Worm (Caenorhabditis elegans): ENCODE results near the gene Y39B6A.1.

Y39B6A.1 gene

ce11 chrV:19201190-19201589 is 2.2 kb downstream of the Y39B6A.1 start:
- no peak for TF ChIP-seq ceh-16 (tag; optimal IDR thresholded peaks at IDR 0.05)
- no peak for TF ChIP-seq daf-12 (tag; optimal IDR thresholded peaks at IDR 0.05)
- no peak for TF ChIP-seq ceh-9 (tag; optimal IDR thresholded peaks at IDR 0.05)
- no peak for TF ChIP-seq nhr-76 (tag; optimal IDR thresholded peaks at IDR 0.05)
- TF ChIP-seq snpc-4 (tag; optimal IDR thresholded peaks at IDR 0.05) = no peak
- no peak for TF ChIP-seq nhr-237 (tag; optimal IDR thresholded peaks at IDR 0.05)
- TF ChIP-seq unc-62 (GFP tag; optimal IDR thresholded peaks at IDR 0.05) = no peak
- no peak for TF ChIP-seq fkh-10 (GFP tag; optimal IDR thresholded peaks at IDR 0.05)
- TF ChIP-seq unc-39 (tag; optimal IDR thresholded peaks at IDR 0.05) = no peak
- TF ChIP-seq elt-3 (tag; optimal IDR thresholded peaks at IDR 0.05) = no peak
- no peak for TF ChIP-seq nhr-77 (tag; optimal IDR thresholded peaks at IDR 0.05)
- TF ChIP-seq fos-1 (tag; optimal IDR thresholded peaks at IDR 0.05) = no peak
- no peak for TF ChIP-seq egl-27 (tag; optimal IDR thresholded peaks at IDR 0.05)
- no peak for TF ChIP-seq ceh-28 (tag; optimal IDR thresholded peaks at IDR 0.05)

- TF ChIP-seq nfya-1 (tag; optimal IDR thresholded peaks at IDR 0.05; ENCODE audit: insufficient read depth) (peak; percentile 23), fkh-10 (GFP tag; optimal IDR thresholded peaks at IDR 0.05) (peak; percentile 1), ceh-28 (tag; optimal IDR thresholded peaks at IDR 0.05) (peak; percentile 0), elt-3 (tag; optimal IDR thresholded peaks at IDR 0.05) (no peak), R02D3.7 (tag; optimal IDR thresholded peaks at IDR 0.05) (peak; percentile 97), fkh-2 (tag; optimal IDR thresholded peaks at IDR 0.05) (no peak), elt-2 (tag; optimal IDR thresholded peaks at IDR 0.05) (peak; percentile 25), nhr-77 (tag; optimal IDR thresholded peaks at IDR 0.05) (no peak), nhr-28 (tag; optimal IDR thresholded peaks at IDR 0.05) (no peak), ztf-4 (tag; optimal IDR thresholded peaks at IDR 0.05) (no peak), ztf-11 (tag; optimal IDR thresholded peaks at IDR 0.05) (no peak), mml-1 (tag; optimal IDR thresholded peaks at IDR 0.05) (no peak), lin-15B (tag; optimal IDR thresholded peaks at IDR 0.05) (peak; percentile 74), pqm-1 (tag; optimal IDR thresholded peaks at IDR 0.05) (peak; percentile 8), pha-4 (tag; optimal IDR thresholded peaks at IDR 0.05) (peak; percentile 8)
These were observed 13.3 kb downstream of the Y39B6A.1 start, which contains the start of the genes Y39B6A.3 and pph-5 for ce11 chrV:19189963-19190597. Gene Y39B6A.3, minus strand, starts transcription at chrV:19190013. Gene pph-5, plus strand, starts transcription at chrV:19190547.

ce11 chrV:19181684-19182083 is 21.7 kb downstream of the Y39B6A.1 start:
- TF ChIP-seq ama-1 (optimal IDR thresholded peaks at IDR 0.05) (no peak), pha-4 (tag; optimal IDR thresholded peaks at IDR 0.05) (no peak), ZK546.5 (tag; optimal IDR thresholded peaks at IDR 0.05) (no peak), skn-1 (tag; optimal IDR thresholded peaks at IDR 0.05) (no peak), nhr-237 (tag; optimal IDR thresholded peaks at IDR 0.05) (no peak), ceh-16 (tag; optimal IDR thresholded peaks at IDR 0.05) (no peak), daf-12 (tag; optimal IDR thresholded peaks at IDR 0.05) (no peak), mml-1 (tag; optimal IDR thresholded peaks at IDR 0.05) (no peak), nhr-23 (tag; optimal IDR thresholded peaks at IDR 0.05) (no peak), lin-39 (tag; optimal IDR thresholded peaks at IDR 0.05) (no peak), egl-5 (tag; optimal IDR thresholded peaks at IDR 0.05) (no peak), egl-27 (tag; optimal IDR thresholded peaks at IDR 0.05) (no peak), ceh-28 (tag; optimal IDR thresholded peaks at IDR 0.05) (no peak)

- TF ChIP-seq egl-27 (tag; optimal IDR thresholded peaks at IDR 0.05) (no peak), nhr-12 (tag; optimal IDR thresholded peaks at IDR 0.05) (no peak), fkh-2 (tag; optimal IDR thresholded peaks at IDR 0.05) (no peak), daf-12 (tag; optimal IDR thresholded peaks at IDR 0.05) (no peak), fkh-10 (GFP tag; optimal IDR thresholded peaks at IDR 0.05) (no peak), egl-5 (tag; optimal IDR thresholded peaks at IDR 0.05) (no peak), zag-1 (tag; optimal IDR thresholded peaks at IDR 0.05) (no peak), nhr-67 (tag; optimal IDR thresholded peaks at IDR 0.05) (no peak), aly-2 (tag; optimal IDR thresholded peaks at IDR 0.05) (no peak), unc-62 (GFP tag; optimal IDR thresholded peaks at IDR 0.05) (no peak), fos-1 (tag; optimal IDR thresholded peaks at IDR 0.05) (no peak), mml-1 (tag; optimal IDR thresholded peaks at IDR 0.05) (no peak), ZK546.5 (tag; optimal IDR thresholded peaks at IDR 0.05) (no peak), elt-2 (tag; optimal IDR thresholded peaks at IDR 0.05) (no peak), unc-39 (tag; optimal IDR thresholded peaks at IDR 0.05) (no peak), nhr-25 (tag; optimal IDR thresholded peaks at IDR 0.05) (no peak), R02D3.7 (tag; optimal IDR thresholded peaks at IDR 0.05) (no peak), skn-1 (tag; optimal IDR thresholded peaks at IDR 0.05) (no peak), lsy-12 (tag; optimal IDR thresholded peaks at IDR 0.05) (no peak)
These were observed 24.5 kb downstream of the Y39B6A.1 start for ce11 chrV:19178896-19179295.

All from whole organism, L3 larva.